Fruit fly (Drosophila melanogaster): ENCODE results near the gene CG3698.

CG3698 gene

dm6 chr3L:20841465-20842109, 43.4 kb upstream of the CG3698 start, which contains the start of the genes CSN3 and CG11456 (continued):
- TF ChIP-seq toy (GFP tag; IDR thresholded peaks at IDR 0.05) (no peak), CG15073 (GFP tag; optimal IDR thresholded peaks at IDR 0.05) (no peak), Mrtf (GFP tag; IDR thresholded peaks at IDR 0.05) (no peak), mirr (GFP tag; optimal IDR thresholded peaks at IDR 0.05) (no peak), CG15514 (GFP tag; optimal IDR thresholded peaks at IDR 0.05) (peak; percentile 65), CG2678 (tag; optimal IDR thresholded peaks at IDR 0.05) (no peak), vvl (GFP tag; IDR thresholded peaks at IDR 0.05) (no peak; the same call in 1 of the 2 replicates), CG8765 (GFP tag; IDR thresholded peaks at IDR 0.05) (no peak), CG4854 (GFP tag; optimal IDR thresholded peaks at IDR 0.05) (no peak), lbe (GFP tag; optimal IDR thresholded peaks at IDR 0.05) (no peak), dan (GFP tag; IDR thresholded peaks at IDR 0.05) (no peak), CG8281 (tag; optimal IDR thresholded peaks at IDR 0.05) (no peak), CG18619 (GFP tag; optimal IDR thresholded peaks at IDR 0.05) (no peak), MESR4 (GFP tag; optimal IDR thresholded peaks at IDR 0.05) (peak; percentile 25), inv (GFP tag; IDR thresholded peaks at IDR 0.05; ENCODE audit: partially characterized antibody) (peak; percentile 56), Hr51 (GFP tag; optimal IDR thresholded peaks at IDR 0.05) (peak in 1 of 2 experiments; percentile 19), Ets65A (GFP tag) (peak; percentile 94), CG3726 (GFP tag; IDR thresholded peaks at IDR 0.05) (no peak), Neu2 (GFP tag; optimal IDR thresholded peaks at IDR 0.05; ENCODE audit: borderline replicate concordance) (peak; percentile 0), CG17829 (tag; optimal IDR thresholded peaks at IDR 0.05) (no peak), bcd (GFP tag; optimal IDR thresholded peaks at IDR 0.05) (peak; percentile 48), grau (tag; optimal IDR thresholded peaks at IDR 0.05) (peak; percentile 42), nau (GFP tag; optimal IDR thresholded peaks at IDR 0.05) (peak; percentile 30), CG18011 (GFP tag; optimal IDR thresholded peaks at IDR 0.05) (no peak), Ada2b (GFP tag; IDR thresholded peaks at IDR 0.05) (peak; percentile 39; the same call in 1 of the 2 replicates), her (GFP tag; optimal IDR thresholded peaks at IDR 0.05) (peak; percentile 13), Eip74EF (GFP tag; optimal IDR thresholded peaks at IDR 0.05) (no peak), maf-S (GFP tag; optimal IDR thresholded peaks at IDR 0.05) (peak; percentile 45), Asciz (GFP tag; optimal IDR thresholded peaks at IDR 0.05) (no peak), NC2α (GFP tag; optimal IDR thresholded peaks at IDR 0.05) (no peak), D (optimal IDR thresholded peaks at IDR 0.05) (no peak), D (GFP tag; optimal IDR thresholded peaks at IDR 0.05) (no peak), tin (GFP tag; optimal IDR thresholded peaks at IDR 0.05) (peak; percentile 62), TFAM (GFP tag; optimal IDR thresholded peaks at IDR 0.05) (no peak), zen (tag; optimal IDR thresholded peaks at IDR 0.05) (no peak), dimm (GFP tag; IDR thresholded peaks at IDR 0.05) (no peak), CG7372 (GFP tag; IDR thresholded peaks at IDR 0.05) (no peak), z (GFP tag; IDR thresholded peaks at IDR 0.05) (no peak), crc (GFP tag; optimal IDR thresholded peaks at IDR 0.05) (no peak), CG32772 (GFP tag; IDR thresholded peaks at IDR 0.05) (0 out of 2 replicates have a peak, but pooled peaks have one; percentile 13), tio (GFP tag; optimal IDR thresholded peaks at IDR 0.05) (no peak), CG12769 (tag; optimal IDR thresholded peaks at IDR 0.05) (no peak), salm (tag; optimal IDR thresholded peaks at IDR 0.05) (no peak), CG34422 (GFP tag; IDR thresholded peaks at IDR 0.05) (peak; percentile 34; the same call in 2 of the 3 replicates), klu (GFP tag; IDR thresholded peaks at IDR 0.05) (no peak), Dref (GFP tag; IDR thresholded peaks at IDR 0.05) (peak; percentile 95), CG1647 (GFP tag; optimal IDR thresholded peaks at IDR 0.05) (peak; percentile 51), CG17328 (GFP tag; IDR thresholded peaks at IDR 0.05) (0 out of 2 replicates have a peak, but pooled peaks have one; percentile 14), fd102C (GFP tag; optimal IDR thresholded peaks at IDR 0.05) (no peak), kni (GFP tag; optimal IDR thresholded peaks at IDR 0.05) (no peak)

All from whole organism, embryonic.